Worm (Caenorhabditis elegans): ENCODE measurements around the gene gba-1.

- no peak for TF ChIP-seq unc-62 (GFP tag; optimal IDR thresholded peaks at IDR 0.05)
- TF ChIP-seq zip-4 (GFP tag; optimal IDR thresholded peaks at IDR 0.05): no peak
- no peak for TF ChIP-seq elt-2 (tag; optimal IDR thresholded peaks at IDR 0.05)
- no peak for TF ChIP-seq ces-1 (GFP tag; optimal IDR thresholded peaks at IDR 0.05)
- no peak for TF ChIP-seq mep-1 (tag; optimal IDR thresholded peaks at IDR 0.05)
- TF ChIP-seq nhr-237 (tag; optimal IDR thresholded peaks at IDR 0.05): no peak
- TF ChIP-seq nhr-76 (tag; optimal IDR thresholded peaks at IDR 0.05): no peak
- TF ChIP-seq lin-13 (GFP tag; optimal IDR thresholded peaks at IDR 0.05): no peak
- TF ChIP-seq zag-1 (tag; optimal IDR thresholded peaks at IDR 0.05): no peak
- no peak for TF ChIP-seq egl-27 (tag; optimal IDR thresholded peaks at IDR 0.05)
- TF ChIP-seq rnt-1 (tag; optimal IDR thresholded peaks at IDR 0.05): no peak
These were observed 37.6 kb upstream of the gba-1 start for ce11 chrII:2138901-2139300.

Data from whole organism, L1 larva.